Worm (Caenorhabditis elegans) whole organism, L2 larva: ENCODE results near the gene gsp-2.
A peak's percentile ranks its signal among the peaks of the same experiment; 100 is the strongest.

Source experiments
- blmp-1 ChIP-seq: sonication (generic microtip); optimal IDR thresholded peaks from 2 replicates; lab custom pipeline; 2017; ENCODE audit warnings: missing genetic modification characterization, mild to moderate bottlenecking, missing compliant biosample characterization, antibody characterized with exemption, moderate library complexity; ENCODE audit not compliant: insufficient read depth
- elt-1 ChIP-seq: fragments of 150-350 bp; optimal IDR thresholded peaks from 2 replicates; lab custom pipeline; 2014; ENCODE audit warnings: missing biosample characterization, missing genetic modification characterization
- elt-3 ChIP-seq: sonication (generic microtip); optimal IDR thresholded peaks from 2 replicates; lab custom pipeline; 2017; ENCODE audit warnings: missing biosample characterization, missing genetic modification characterization
- fos-1 ChIP-seq: fragments of 150-350 bp; optimal IDR thresholded peaks from 2 replicates; lab custom pipeline; 2014; ENCODE audit warnings: missing biosample characterization, missing genetic modification characterization
- lin-39 ChIP-seq: fragments of 150-350 bp; optimal IDR thresholded peaks from 2 replicates; lab custom pipeline; 2014; ENCODE audit warnings: missing biosample characterization, missing genetic modification reagents, missing genetic modification characterization
- lsy-2 ChIP-seq, 2 experiments: fragments of 150-350 bp in 1 of 2; sonication (generic microtip) in 1 of 2; optimal IDR thresholded peaks; 2 replicates each; lab custom pipeline; 2014 to 2017; ENCODE audit warnings: missing biosample characterization in 2 of 2, missing genetic modification characterization in 2 of 2
- nhr-10 ChIP-seq: sonication (generic microtip); optimal IDR thresholded peaks from 2 replicates; lab custom pipeline; 2017; ENCODE audit warnings: missing biosample characterization, missing genetic modification characterization
- nhr-11 ChIP-seq: fragments of 150-350 bp; optimal IDR thresholded peaks from 2 replicates; lab custom pipeline; 2014; ENCODE audit warnings: missing biosample characterization, missing genetic modification characterization
- nhr-237 ChIP-seq: fragments of 150-350 bp; optimal IDR thresholded peaks from 2 replicates; lab custom pipeline; 2014; ENCODE audit warnings: missing biosample characterization, missing genetic modification characterization
- sma-3 ChIP-seq: sonication (generic microtip); optimal IDR thresholded peaks from 2 replicates; lab custom pipeline; 2016; ENCODE audit warnings: missing genetic modification reagents, missing genetic modification characterization, missing compliant biosample characterization
- unc-39 ChIP-seq: fragments of 150-350 bp; optimal IDR thresholded peaks from 2 replicates; lab custom pipeline; 2014; ENCODE audit warnings: missing biosample characterization, missing genetic modification characterization
- zag-1 ChIP-seq: fragments of 150-350 bp; optimal IDR thresholded peaks from 2 replicates; lab custom pipeline; 2014; ENCODE audit warnings: missing biosample characterization, missing genetic modification characterization

- TF ChIP-seq nhr-237 (tag; lab: Kevin White, UChicago) (no peak), elt-3 (tag; lab: Kevin White, UChicago) (no peak), lin-39 (tag; lab: Kevin White, UChicago) (no peak), nhr-11 (tag; lab: Kevin White, UChicago) (no peak), sma-3 (no peak), elt-1 (tag; lab: Kevin White, UChicago) (no peak), fos-1 (tag; lab: Kevin White, UChicago) (no peak), zag-1 (no peak), blmp-1 (tag; lab: Kevin White, UChicago) (no peak), nhr-10 (no peak), lsy-2 (tag; optimal IDR thresholded peaks at IDR 0.05; lab: Kevin White, UChicago) (peak in 1 of 2 experiments; percentile 31), unc-39 (tag; lab: Kevin White, UChicago) (no peak)
Observed at ce11 chrIII:7374681-7375271, 38.4 kb downstream of the gsp-2 start, which contains the start of gene mml-1.
